Fruit fly (Drosophila melanogaster) whole organism, embryonic: Measurements from ENCODE around the gene Nsf2.

Experiments
- Aef1 ChIP-seq: fragments of 200-800 bp; sonication (Bioruptor generic); IDR thresholded peaks from 3 replicates; pipeline ENCODE4 v1.3.6; 2022; ENCODE audit warnings: missing biosample characterization, missing genetic modification characterization
- Asciz ChIP-seq: fragments of 200-800 bp; sonication (Bioruptor generic); optimal IDR thresholded peaks from 2 replicates; lab custom pipeline; 2017; ENCODE audit warnings: missing biosample characterization, mild to moderate bottlenecking, missing genetic modification characterization, missing genetic modification reagents
- B-H1 ChIP-seq: fragments of 200-800 bp; sonication (Bioruptor generic); IDR thresholded peaks from 3 replicates; pipeline ENCODE4 v1.3.6; 2022; ENCODE audit warnings: missing biosample characterization, missing genetic modification characterization
- CG1024 ChIP-seq: fragments of 200-800 bp; sonication (Bioruptor generic); IDR thresholded peaks from 2 replicates; pipeline ENCODE4 v1.3.6; 2022; ENCODE audit warnings: missing biosample characterization, missing genetic modification characterization
- CG11696 ChIP-seq: fragments of 200-800 bp; sonication (Bioruptor generic); IDR thresholded peaks from 2 replicates; pipeline ENCODE4 v1.3.6; 2022; ENCODE audit warnings: missing biosample characterization, missing genetic modification characterization
- CG12744 ChIP-seq: fragments of 200-800 bp; sonication (Bioruptor generic); optimal IDR thresholded peaks from 2 replicates; lab custom pipeline; 2016; ENCODE audit warnings: missing biosample characterization, missing genetic modification characterization
- CG13775 ChIP-seq: fragments of 200-800 bp; sonication (Bioruptor generic); optimal IDR thresholded peaks from 3 replicates; lab custom pipeline; 2017; ENCODE audit warnings: missing biosample characterization, mild to moderate bottlenecking, missing genetic modification characterization
- CG16779 ChIP-seq: fragments of 200-800 bp; sonication (Bioruptor generic); IDR thresholded peaks from 2 replicates; pipeline ENCODE4 v1.3.6; 2022; ENCODE audit warnings: missing biosample characterization, missing genetic modification characterization
- CG18764 ChIP-seq: fragments of 200-800 bp; sonication (Bioruptor generic); optimal IDR thresholded peaks from 3 replicates; lab custom pipeline; 2016; ENCODE audit warnings: missing biosample characterization, missing genetic modification characterization
- CG2199 ChIP-seq: fragments of 200-800 bp; sonication (Bioruptor generic); IDR thresholded peaks from 3 replicates; pipeline ENCODE4 v1.3.6; 2022; ENCODE audit warnings: missing biosample characterization, missing genetic modification characterization
- CG2202 ChIP-seq: fragments of 200-800 bp; sonication (Bioruptor generic); optimal IDR thresholded peaks from 2 replicates; lab custom pipeline; 2018; ENCODE audit warnings: missing biosample characterization, mild to moderate bottlenecking, missing genetic modification characterization
- CG3281 ChIP-seq: fragments of 200-800 bp; sonication (Bioruptor generic); optimal IDR thresholded peaks from 3 replicates; lab custom pipeline; 2017; ENCODE audit warnings: missing biosample characterization, mild to moderate bottlenecking, missing genetic modification characterization
- CG34224 ChIP-seq: fragments of 200-800 bp; sonication (Bioruptor generic); IDR thresholded peaks from 3 replicates; pipeline ENCODE4 v1.3.6; 2022; ENCODE audit warnings: missing biosample characterization, missing genetic modification characterization; ENCODE audit not compliant: partially characterized antibody
- CG4617 ChIP-seq: fragments of 200-800 bp; sonication (Bioruptor generic); optimal IDR thresholded peaks from 3 replicates; lab custom pipeline; 2016; ENCODE audit warnings: missing biosample characterization, missing genetic modification characterization, borderline replicate concordance
- CG4730 ChIP-seq: fragments of 200-800 bp; sonication (Bioruptor generic); IDR thresholded peaks from 2 replicates; pipeline ENCODE4 v1.3.6; 2022; ENCODE audit warnings: missing biosample characterization, missing genetic modification characterization
- CG4854 ChIP-seq: fragments of 200-800 bp; sonication (Bioruptor generic); optimal IDR thresholded peaks from 2 replicates; lab custom pipeline; 2016; ENCODE audit warnings: missing biosample characterization, missing genetic modification characterization, inconsistent platforms
- CG7372 ChIP-seq: fragments of 200-800 bp; sonication (Bioruptor generic); IDR thresholded peaks from 2 replicates; pipeline ENCODE4 v1.3.6; 2022; ENCODE audit warnings: missing biosample characterization, missing genetic modification characterization
- CG7556 ChIP-seq: fragments of 200-800 bp; sonication (Bioruptor generic); optimal IDR thresholded peaks from 2 replicates; lab custom pipeline; 2017; ENCODE audit warnings: missing biosample characterization, mild to moderate bottlenecking, missing genetic modification characterization
- CG8089 ChIP-seq: fragments of 200-800 bp; sonication (Bioruptor generic); optimal IDR thresholded peaks from 3 replicates; lab custom pipeline; 2016; ENCODE audit warnings: missing biosample characterization, missing genetic modification characterization
- Hey ChIP-seq: fragments of 200-800 bp; sonication (Bioruptor generic); optimal IDR thresholded peaks from 3 replicates; lab custom pipeline; 2018; ENCODE audit warnings: missing biosample characterization, mild to moderate bottlenecking, missing genetic modification characterization
- Hr51 ChIP-seq, 2 experiments: fragments of 200-800 bp; sonication (Bioruptor generic); optimal IDR thresholded peaks; 2 replicates in 1 of 2; 3 replicates in 1 of 2; lab custom pipeline; 2016 to 2018; ENCODE audit warnings: missing biosample characterization in 2 of 2, missing genetic modification characterization in 2 of 2, mild to moderate bottlenecking in 1 of 2, moderate library complexity in 1 of 2
- NC2β ChIP-seq: fragments of 200-800 bp; sonication (Bioruptor generic); optimal IDR thresholded peaks from 2 replicates; lab custom pipeline; 2016; ENCODE audit warnings: missing biosample characterization, missing genetic modification characterization
- Neu2 ChIP-seq: fragments of 200-800 bp; sonication (Bioruptor generic); optimal IDR thresholded peaks from 3 replicates; lab custom pipeline; 2016; ENCODE audit warnings: missing biosample characterization, missing genetic modification characterization, borderline replicate concordance
- PHDP ChIP-seq: fragments of 200-800 bp; sonication (Bioruptor generic); optimal IDR thresholded peaks from 3 replicates; lab custom pipeline; 2018; ENCODE audit warnings: missing biosample characterization, mild to moderate bottlenecking, missing genetic modification characterization, moderate library complexity
- Ravus ChIP-seq: fragments of 200-800 bp; sonication (Bioruptor generic); IDR thresholded peaks from 2 replicates; pipeline ENCODE4 v1.3.6; 2022; ENCODE audit warnings: missing biosample characterization, missing genetic modification characterization
- Ssrp ChIP-seq: fragments of 200-800 bp; sonication (Bioruptor generic); optimal IDR thresholded peaks from 2 replicates; lab custom pipeline; 2018; ENCODE audit warnings: missing biosample characterization, mild to moderate bottlenecking, missing genetic modification characterization, moderate library complexity
- TFAM ChIP-seq: fragments of 200-800 bp; sonication (Bioruptor generic); optimal IDR thresholded peaks from 2 replicates; lab custom pipeline; 2017; ENCODE audit warnings: missing biosample characterization, missing genetic modification characterization, inconsistent platforms
- aop ChIP-seq: fragments of 200-800 bp; sonication (Bioruptor generic); IDR thresholded peaks from 2 replicates; pipeline ENCODE4 v1.3.6; 2022; ENCODE audit warnings: missing biosample characterization, missing genetic modification characterization
- chinmo ChIP-seq: fragments of 200-800 bp; sonication (Bioruptor generic); IDR thresholded peaks from 4 replicates; pipeline ENCODE4 v1.3.6; 2022; ENCODE audit warnings: missing biosample characterization, missing genetic modification characterization; ENCODE audit not compliant: partially characterized antibody
- dan ChIP-seq: fragments of 200-800 bp; sonication (Bioruptor generic); IDR thresholded peaks from 2 replicates; pipeline ENCODE4 v1.3.6; 2022; ENCODE audit warnings: missing biosample characterization, missing genetic modification characterization
- danr ChIP-seq: fragments of 200-800 bp; sonication (Bioruptor generic); IDR thresholded peaks from 2 replicates; pipeline ENCODE4 v1.3.6; 2022; ENCODE audit warnings: missing biosample characterization, missing genetic modification characterization
- dimm ChIP-seq: fragments of 200-800 bp; sonication (Bioruptor generic); IDR thresholded peaks from 2 replicates; pipeline ENCODE4 v1.3.6; 2022; ENCODE audit warnings: missing biosample characterization, missing genetic modification characterization
- emc ChIP-seq: fragments of 200-800 bp; sonication (Bioruptor generic); optimal IDR thresholded peaks from 2 replicates; lab custom pipeline; 2016; ENCODE audit warnings: missing biosample characterization, missing genetic modification characterization
- fd64A ChIP-seq: fragments of 200-800 bp; sonication (Bioruptor generic); optimal IDR thresholded peaks from 3 replicates; lab custom pipeline; 2018; ENCODE audit warnings: missing biosample characterization, mild to moderate bottlenecking, missing genetic modification characterization
- inv ChIP-seq: fragments of 200-800 bp; sonication (Bioruptor generic); IDR thresholded peaks from 2 replicates; pipeline ENCODE4 v1.3.6; 2022; ENCODE audit warnings: missing biosample characterization, missing genetic modification characterization; ENCODE audit not compliant: partially characterized antibody
- klu ChIP-seq: fragments of 200-800 bp; sonication (Bioruptor generic); IDR thresholded peaks from 2 replicates; pipeline ENCODE4 v1.3.6; 2022; ENCODE audit warnings: missing biosample characterization, missing genetic modification characterization
- lov ChIP-seq, 2 experiments: fragments of 200-800 bp in 1 of 2; fragments of >200 bp in 1 of 2; sonication (Bioruptor generic) in 1 of 2; IDR thresholded peaks in 1 of 2; optimal IDR thresholded peaks in 1 of 2; 2 replicates in 1 of 2; 3 replicates in 1 of 2; pipeline versions ENCODE4 v1.3.6 to Lab custom; 2017 to 2022; ENCODE audit warnings: missing biosample characterization in 1 of 2, missing genetic modification characterization in 1 of 2
- mld ChIP-seq: fragments of 200-800 bp; sonication (Bioruptor generic); IDR thresholded peaks from 3 replicates; pipeline ENCODE4 v1.3.6; 2022; ENCODE audit warnings: missing biosample characterization, missing genetic modification characterization; ENCODE audit not compliant: partially characterized antibody
- pzg ChIP-seq: fragments of 200-800 bp; sonication (Bioruptor generic); optimal IDR thresholded peaks from 3 replicates; lab custom pipeline; 2018; ENCODE audit warnings: missing biosample characterization, mild to moderate bottlenecking, missing genetic modification characterization, moderate library complexity
- rib ChIP-seq: fragments of 200-800 bp; sonication (Bioruptor generic); IDR thresholded peaks from 2 replicates; pipeline ENCODE4 v1.3.6; 2022; ENCODE audit warnings: missing biosample characterization, missing genetic modification characterization
- shn ChIP-seq: fragments of 200-800 bp; sonication (Bioruptor generic); optimal IDR thresholded peaks from 3 replicates; lab custom pipeline; 2016; ENCODE audit warnings: missing biosample characterization, missing genetic modification characterization
- sisA ChIP-seq: fragments of 200-800 bp; sonication (Bioruptor generic); IDR thresholded peaks from 2 replicates; pipeline ENCODE4 v1.3.6; 2022; ENCODE audit warnings: missing biosample characterization, missing genetic modification characterization
- sna ChIP-seq: fragments of 200-800 bp; sonication (Bioruptor generic); IDR thresholded peaks from 2 replicates; pipeline ENCODE4 v1.3.6; 2022; ENCODE audit warnings: missing biosample characterization, missing genetic modification characterization; ENCODE audit not compliant: partially characterized antibody
- ssp ChIP-seq: fragments of 200-800 bp; sonication (Bioruptor generic); IDR thresholded peaks from 2 replicates; pipeline ENCODE4 v1.3.6; 2022; ENCODE audit warnings: missing biosample characterization, missing genetic modification characterization
- sug ChIP-seq: fragments of 200-800 bp; optimal IDR thresholded peaks from 2 replicates; lab custom pipeline; 2019; ENCODE audit warnings: missing biosample characterization, mild to moderate bottlenecking, missing genetic modification characterization, moderate library complexity
- toy ChIP-seq: fragments of 200-800 bp; sonication (Bioruptor generic); IDR thresholded peaks from 2 replicates; pipeline ENCODE4 v1.3.6; 2022; ENCODE audit warnings: missing biosample characterization, missing genetic modification characterization
- wdn ChIP-seq: fragments of 200-800 bp; sonication (Bioruptor generic); IDR thresholded peaks from 2 replicates; pipeline ENCODE4 v1.3.6; 2022; ENCODE audit warnings: missing biosample characterization, missing genetic modification characterization
- yki ChIP-seq: fragments of >200 bp; optimal IDR thresholded peaks from 3 replicates; lab custom pipeline; 2018
- zfh2 ChIP-seq: fragments of 200-800 bp; sonication (Bioruptor generic); optimal IDR thresholded peaks from 2 replicates; lab custom pipeline; 2016; ENCODE audit warnings: missing biosample characterization, missing genetic modification characterization

The Nsf2 gene

dm6 chr3R:13817480-13818305, 20.1 kb downstream of the Nsf2 start (continued):
- TF ChIP-seq inv (GFP tag; lab: Robert Waterston, UW) = no peak
- TF ChIP-seq CG12744 = no peak
- TF ChIP-seq sisA = peak; percentile 72
- no peak for TF ChIP-seq wdn (GFP tag; lab: Robert Waterston, UW)
- no peak for TF ChIP-seq TFAM (GFP tag; lab: Kevin White, UChicago)
- no peak for TF ChIP-seq CG16779 (GFP tag; lab: Robert Waterston, UW)
- TF ChIP-seq CG2199 = no peak
- peak; percentile 18 for TF ChIP-seq sug (tag; lab: Kevin White, UChicago)
- no peak for TF ChIP-seq aop (GFP tag; lab: Robert Waterston, UW)
- peak; percentile 84 for TF ChIP-seq Ssrp
- no peak for TF ChIP-seq CG11696 (GFP tag; lab: Robert Waterston, UW)
- TF ChIP-seq CG7556 (GFP tag; lab: Kevin White, UChicago) = peak; percentile 73
- TF ChIP-seq CG1024 (GFP tag; lab: Robert Waterston, UW) = no peak; the same call in 1 of the 2 replicates
- TF ChIP-seq pzg = no peak
- TF ChIP-seq CG4854 (GFP tag; lab: Kevin White, UChicago) = peak; percentile 44
- no peak for TF ChIP-seq CG2202
- no peak for TF ChIP-seq shn (GFP tag; lab: Kevin White, UChicago)
- no peak for TF ChIP-seq lov (optimal IDR thresholded peaks at IDR 0.05; lab: Kevin White, UChicago)
- 0 out of 3 replicates have a peak, but pooled peaks have one; percentile 47 for TF ChIP-seq lov (GFP tag; IDR thresholded peaks at IDR 0.05; lab: Robert Waterston, UW)
- TF ChIP-seq mld (GFP tag; lab: Robert Waterston, UW) = no peak
- peak; percentile 27; the same call in 1 of the 2 replicates for TF ChIP-seq CG7372
- TF ChIP-seq zfh2 = no peak
- peak; percentile 16 for TF ChIP-seq fd64A
- TF ChIP-seq rib (GFP tag; lab: Robert Waterston, UW) = no peak
- no peak for TF ChIP-seq NC2β (GFP tag; lab: Kevin White, UChicago)
- TF ChIP-seq Aef1 (GFP tag; lab: Robert Waterston, UW) = 0 out of 3 replicates have a peak, but pooled peaks have one; percentile 16
- TF ChIP-seq CG8089 = peak; percentile 7
- TF ChIP-seq Ravus (GFP tag; lab: Robert Waterston, UW) = no peak
- no peak for TF ChIP-seq CG4617 (GFP tag; lab: Kevin White, UChicago)
- peak; percentile 78 for TF ChIP-seq Asciz (GFP tag; lab: Kevin White, UChicago)
- no peak for TF ChIP-seq CG34224
- peak; percentile 24 for TF ChIP-seq CG13775 (GFP tag; lab: Kevin White, UChicago)
- TF ChIP-seq CG4730 (GFP tag; lab: Robert Waterston, UW) = peak; percentile 34; the same call in 1 of the 2 replicates
- TF ChIP-seq Hr51 (GFP tag; optimal IDR thresholded peaks at IDR 0.05; lab: Kevin White, UChicago) = peak in 1 of 2 experiments; percentile 73
- no peak for TF ChIP-seq klu (GFP tag; lab: Robert Waterston, UW)
- TF ChIP-seq PHDP = peak; percentile 61
- TF ChIP-seq chinmo (GFP tag; lab: Robert Waterston, UW) = no peak
- TF ChIP-seq Neu2 (GFP tag; lab: Kevin White, UChicago) = no peak
- no peak for TF ChIP-seq sna
- TF ChIP-seq B-H1 (GFP tag; lab: Robert Waterston, UW) = no peak
- TF ChIP-seq dimm (GFP tag; lab: Robert Waterston, UW) = no peak
- peak; percentile 43 for TF ChIP-seq ssp (GFP tag; lab: Robert Waterston, UW)
- TF ChIP-seq dan (GFP tag; lab: Robert Waterston, UW) = no peak
- no peak for TF ChIP-seq yki (lab: Kevin White, UChicago)
- no peak for TF ChIP-seq CG18764 (GFP tag; lab: Kevin White, UChicago)
- TF ChIP-seq Hey (tag; lab: Kevin White, UChicago) = no peak
- no peak for TF ChIP-seq emc (GFP tag; lab: Kevin White, UChicago)
- no peak for TF ChIP-seq CG3281
- TF ChIP-seq toy (GFP tag; lab: Robert Waterston, UW) = no peak
- peak; percentile 14; the same call in 1 of the 2 replicates for TF ChIP-seq danr
